Worm (Caenorhabditis elegans) whole organism, L1 larva: ENCODE results near the gene F53F8.4.

Experiments used
- lsy-2 ChIP-seq, 2 experiments: fragments of 150-350 bp; optimal IDR thresholded peaks; 2 replicates each; lab custom pipeline; 2014; ENCODE audit warnings: missing biosample characterization in 2 of 2, missing genetic modification characterization in 2 of 2
- nhr-90 ChIP-seq: sonication (generic microtip); optimal IDR thresholded peaks from 2 replicates; lab custom pipeline; 2016; ENCODE audit warnings: mild to moderate bottlenecking, missing genetic modification characterization, missing compliant biosample characterization; ENCODE audit not compliant: poor library complexity

DNA sequence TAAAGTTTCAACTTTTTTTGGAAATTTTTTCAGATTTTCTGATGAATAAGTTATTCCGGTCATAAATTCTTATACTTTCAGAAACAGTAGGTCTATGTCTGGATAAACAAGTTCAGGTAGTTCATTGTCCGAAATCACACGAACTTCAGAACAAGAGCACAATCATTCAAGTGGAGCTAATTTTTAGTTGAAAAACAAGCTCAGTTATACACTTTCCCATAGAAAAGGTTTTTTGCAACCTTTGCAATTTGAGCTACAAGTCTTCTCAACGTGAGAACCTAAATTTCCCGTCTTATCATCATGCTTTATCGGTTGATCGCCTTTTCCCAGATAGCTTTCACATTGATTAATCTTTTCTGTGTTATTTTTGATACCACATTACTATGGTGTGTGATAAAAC, 40.3 kb upstream of the F53F8.4 start, which contains the start of gene srxa-1:
- TF ChIP-seq lsy-2 (tag; optimal IDR thresholded peaks at IDR 0.05; lab: Kevin White, UChicago) (no peak), nhr-90 (no peak)
